Fruit fly (Drosophila melanogaster): ENCODE data around the gene Es2.
A peak's percentile ranks its signal among the peaks of the same experiment; 100 is the strongest.

Es2 gene

dm6 chrX:8437285-8438110, 23.8 kb upstream of the Es2 start, which contains the start of gene Miga:
Gene Miga (minus strand): TSS chrX:8437820.
- TF ChIP-seq CG8478 (optimal IDR thresholded peaks at IDR 0.05) (no peak), CTCF (optimal IDR thresholded peaks at IDR 0.05) (no peak)

- TF ChIP-seq CG8478 (optimal IDR thresholded peaks at IDR 0.05) = no peak
- TF ChIP-seq CTCF (optimal IDR thresholded peaks at IDR 0.05) = no peak
Observed at dm6 chrX:8442161-8442560, 19.1 kb upstream of the Es2 start, which contains the start of gene CG12123. Gene CG12123 (minus strand): TSS chrX:8442348.

- TF ChIP-seq CTCF (optimal IDR thresholded peaks at IDR 0.05) (no peak), CG8478 (optimal IDR thresholded peaks at IDR 0.05) (no peak)
Observed at dm6 chrX:8442912-8443311, 18.4 kb upstream of the Es2 start.

- TF ChIP-seq CG8478 (optimal IDR thresholded peaks at IDR 0.05) (no peak), CTCF (optimal IDR thresholded peaks at IDR 0.05) (no peak)
Observed at dm6 chrX:8444279-8444678, 17.0 kb upstream of the Es2 start.

- TF ChIP-seq CG8478 (optimal IDR thresholded peaks at IDR 0.05) (no peak), CTCF (optimal IDR thresholded peaks at IDR 0.05) (no peak)
Observed at dm6 chrX:8444883-8445572, 16.3 kb upstream of the Es2 start.

dm6 chrX:8447166-8447565, 14.1 kb upstream of the Es2 start:
- TF ChIP-seq CTCF (optimal IDR thresholded peaks at IDR 0.05) = no peak
- TF ChIP-seq CG8478 (optimal IDR thresholded peaks at IDR 0.05) = no peak

DNA sequence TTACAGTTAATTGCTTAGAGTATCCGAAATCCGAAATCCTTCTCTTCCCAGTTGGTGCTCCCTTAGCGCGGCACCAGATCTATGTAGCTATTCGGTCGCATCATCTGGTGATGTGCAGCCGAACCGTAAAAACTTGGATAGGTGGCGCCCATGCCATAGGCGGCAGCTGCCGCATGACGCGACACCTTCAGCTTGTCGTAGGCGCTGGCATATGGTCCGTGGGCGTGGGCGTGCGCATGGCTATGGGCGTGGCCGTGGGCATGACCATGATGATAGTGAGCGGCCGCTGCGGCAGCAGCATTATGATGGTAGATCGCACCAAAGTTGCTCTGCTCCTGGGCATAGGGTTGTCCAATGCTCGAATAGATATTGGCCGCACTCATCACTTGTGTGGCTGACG, 13.1 kb upstream of the Es2 start:
- peak; percentile 11 to 23 for TF ChIP-seq CTCF (optimal IDR thresholded peaks at IDR 0.05)
- TF ChIP-seq CG8478 (optimal IDR thresholded peaks at IDR 0.05) = no peak

dm6 chrX:8450214-8450904, 10.9 kb upstream of the Es2 start:
- TF ChIP-seq CG8478 (optimal IDR thresholded peaks at IDR 0.05) = no peak
- no peak for TF ChIP-seq CTCF (optimal IDR thresholded peaks at IDR 0.05)

- TF ChIP-seq CG8478 (optimal IDR thresholded peaks at IDR 0.05) (no peak), CTCF (optimal IDR thresholded peaks at IDR 0.05) (no peak)
Observed at dm6 chrX:8452163-8452562, 9.1 kb upstream of the Es2 start.

dm6 chrX:8455019-8455555, 6.2 kb upstream of the Es2 start, which contains the start of gene org-1:
Gene org-1 (minus strand): TSS chrX:8455069.
- TF ChIP-seq CG8478 (optimal IDR thresholded peaks at IDR 0.05) = no peak

- TF ChIP-seq CTCF (optimal IDR thresholded peaks at IDR 0.05) (no peak), CG8478 (optimal IDR thresholded peaks at IDR 0.05) (no peak)
Observed at dm6 chrX:8457532-8457931, 3.7 kb upstream of the Es2 start, which contains the start of gene CG32713. Gene CG32713 (minus strand): TSS chrX:8457632.

DNA sequence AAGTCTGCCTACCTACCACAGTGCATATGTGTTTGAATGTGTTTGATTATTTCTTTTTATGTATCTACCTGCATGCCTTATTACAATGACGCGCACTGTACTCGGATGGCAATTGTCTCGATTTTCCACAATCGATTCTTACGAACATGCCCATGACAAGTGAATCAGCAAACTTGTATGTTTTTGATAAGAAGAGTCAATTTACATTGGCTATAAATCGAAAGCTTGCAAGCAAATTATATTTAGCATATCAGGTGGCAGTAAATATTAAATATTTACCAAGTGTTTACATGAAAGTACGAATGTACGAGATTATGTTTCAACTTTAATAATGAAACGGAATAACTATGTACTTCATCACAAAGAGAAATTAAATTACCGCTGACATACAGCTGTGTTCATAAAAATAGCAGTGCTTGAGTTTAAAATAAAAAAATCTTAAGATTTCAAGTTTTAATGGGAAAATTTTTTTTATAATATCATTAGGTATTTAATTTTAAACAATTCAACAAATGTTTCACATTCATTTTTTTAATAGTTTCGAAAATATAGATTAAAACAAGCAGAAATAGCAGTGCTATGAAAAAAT, 1.7 kb upstream of the Es2 start:
- TF ChIP-seq CG8478 (optimal IDR thresholded peaks at IDR 0.05) (no peak), CTCF (optimal IDR thresholded peaks at IDR 0.05) (no peak)

dm6 chrX:8460232-8460631, 1.0 kb upstream of the Es2 start:
- TF ChIP-seq CTCF (optimal IDR thresholded peaks at IDR 0.05) (no peak), CG8478 (optimal IDR thresholded peaks at IDR 0.05) (no peak)

- TF ChIP-seq CG8478 (optimal IDR thresholded peaks at IDR 0.05) (no peak), CTCF (optimal IDR thresholded peaks at IDR 0.05) (no peak)
Observed at dm6 chrX:8460686-8461085, 593 bp upstream of the Es2 start, which contains the start of gene CG15347. Gene CG15347 (minus strand): TSS chrX:8460898.
